Fruit fly (Drosophila melanogaster): ENCODE measurements around the gene Rbf2.

DNA sequence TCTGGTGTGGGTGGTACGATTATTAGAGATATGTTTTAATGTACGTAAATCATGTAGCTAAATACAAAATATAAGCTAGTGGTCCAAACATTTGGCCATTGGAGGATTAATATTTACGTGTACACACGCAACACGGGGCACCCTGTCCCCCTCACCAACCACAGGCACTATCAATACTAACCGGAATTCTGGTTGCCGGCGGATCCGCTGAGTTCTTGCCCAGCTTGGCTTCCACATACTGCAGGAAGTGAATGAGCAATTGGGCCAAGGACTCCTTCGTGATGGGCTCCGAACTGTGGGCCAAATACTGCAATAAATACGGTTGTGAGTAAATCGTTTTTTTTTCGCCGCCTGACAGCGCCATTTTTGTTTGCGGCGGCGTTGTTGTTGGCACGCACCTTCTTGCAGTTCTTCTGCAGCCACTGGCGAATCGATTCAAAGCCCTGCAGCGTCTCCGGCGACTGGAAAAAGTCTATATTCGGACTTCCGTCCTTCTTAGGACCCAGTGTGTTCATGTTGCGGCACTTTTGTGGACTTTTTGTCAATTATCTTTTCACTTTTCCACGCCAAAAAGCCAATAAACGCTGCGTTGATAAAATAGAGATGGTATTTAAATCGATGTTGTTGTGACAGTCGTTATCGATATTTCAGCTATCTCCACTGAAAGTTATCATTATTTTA, 7.2 kb downstream of the Rbf2 start, which contains the start of gene mor:
- TF ChIP-seq Snoo (tag; optimal IDR thresholded peaks at IDR 0.05): no peak
- TF ChIP-seq CG32121 (GFP tag; IDR thresholded peaks at IDR 0.05): no peak
- TF ChIP-seq Ets98B (GFP tag; IDR thresholded peaks at IDR 0.05): no peak
- no peak for TF ChIP-seq CG10348 (GFP tag; IDR thresholded peaks at IDR 0.05)
- TF ChIP-seq rn (GFP tag; IDR thresholded peaks at IDR 0.05): no peak
- TF ChIP-seq EcR (GFP tag; optimal IDR thresholded peaks at IDR 0.05): no peak
- TF ChIP-seq Pif1A (GFP tag; optimal IDR thresholded peaks at IDR 0.05): no peak
- no peak for TF ChIP-seq CG12605 (GFP tag; IDR thresholded peaks at IDR 0.05)

All from whole organism, pupa.